Worm (Caenorhabditis elegans) whole organism, L3 larva: ENCODE measurements around the gene aco-2.

Experiments used
- R02D3.7 ChIP-seq: fragments of 150-350 bp; optimal IDR thresholded peaks from 2 replicates; lab custom pipeline; 2014; ENCODE audit warnings: missing biosample characterization, missing genetic modification characterization
- ama-1 ChIP-seq: fragments of 150-350 bp; optimal IDR thresholded peaks from 2 replicates; lab custom pipeline; 2018
- ceh-16 ChIP-seq: sonication (generic microtip); optimal IDR thresholded peaks from 2 replicates; lab custom pipeline; 2017; ENCODE audit warnings: missing biosample characterization, missing genetic modification characterization
- ceh-82 ChIP-seq: fragments of 150-350 bp; optimal IDR thresholded peaks from 2 replicates; lab custom pipeline; 2014; ENCODE audit warnings: missing biosample characterization, missing genetic modification characterization
- ceh-9 ChIP-seq: sonication (generic microtip); optimal IDR thresholded peaks from 2 replicates; lab custom pipeline; 2018; ENCODE audit warnings: missing biosample characterization, missing genetic modification characterization
- egl-27 ChIP-seq: sonication (generic microtip); optimal IDR thresholded peaks from 4 replicates; lab custom pipeline; 2017; ENCODE audit warnings: missing biosample characterization, missing genetic modification reagents, missing genetic modification characterization
- elt-2 ChIP-seq: sonication (generic microtip); optimal IDR thresholded peaks from 2 replicates; lab custom pipeline; 2016; ENCODE audit warnings: missing genetic modification reagents, mild to moderate bottlenecking, missing genetic modification characterization, missing compliant biosample characterization
- elt-3 ChIP-seq, 3 experiments: fragments of 150-350 bp in 1 of 3; sonication (generic microtip) in 2 of 3; optimal IDR thresholded peaks; 2 replicates in 2 of 3; 4 replicates in 1 of 3; lab custom pipeline; 2014 to 2017; ENCODE audit warnings: missing biosample characterization in 3 of 3, missing genetic modification characterization in 3 of 3
- fkh-10 ChIP-seq: sonication (generic microtip); optimal IDR thresholded peaks from 2 replicates; lab custom pipeline; 2017; ENCODE audit warnings: missing biosample characterization, missing genetic modification reagents, missing genetic modification characterization
- lsy-12 ChIP-seq: sonication (generic microtip); optimal IDR thresholded peaks from 2 replicates; lab custom pipeline; 2016; ENCODE audit warnings: mild to moderate bottlenecking, missing genetic modification characterization, missing compliant biosample characterization
- mdl-1 ChIP-seq: fragments of 150-350 bp; optimal IDR thresholded peaks from 2 replicates; lab custom pipeline; 2014; ENCODE audit warnings: missing biosample characterization, missing genetic modification characterization
- snpc-4 ChIP-seq: fragments of 150-350 bp; optimal IDR thresholded peaks from 2 replicates; lab custom pipeline; 2014; ENCODE audit warnings: missing biosample characterization, missing genetic modification characterization
- unc-39 ChIP-seq: sonication (generic microtip); optimal IDR thresholded peaks from 4 replicates; lab custom pipeline; 2017; ENCODE audit warnings: missing biosample characterization, missing genetic modification characterization

The aco-2 gene

ce11 chrIII:8022077-8022476, 48.6 kb downstream of the aco-2 start, which contains the start of gene F44B9.2:
Gene F44B9.2, plus strand, starts transcription at chrIII:8022463.
- TF ChIP-seq ceh-9 (tag; lab: Kevin White, UChicago) (no peak), unc-39 (no peak), elt-2 (tag; lab: Kevin White, UChicago) (no peak), mdl-1 (tag; lab: Kevin White, UChicago) (no peak), R02D3.7 (no peak), egl-27 (tag; lab: Kevin White, UChicago) (no peak), elt-3 (tag; optimal IDR thresholded peaks at IDR 0.05; lab: Kevin White, UChicago) (no peak), lsy-12 (tag; lab: Kevin White, UChicago) (no peak), snpc-4 (tag; lab: Kevin White, UChicago) (no peak), fkh-10 (GFP tag; lab: Kevin White, UChicago) (no peak), ama-1 (lab: Kevin White, UChicago) (no peak), ceh-82 (tag; lab: Kevin White, UChicago) (no peak), ceh-16 (tag; lab: Kevin White, UChicago) (no peak)
